Worm (Caenorhabditis elegans) whole organism, L3 larva: Measurements from ENCODE around the gene ZK666.12.

Experiments used
- egl-5 ChIP-seq: fragments of 150-350 bp; optimal IDR thresholded peaks from 2 replicates; lab custom pipeline; 2017; ENCODE audit warnings: missing biosample characterization, missing genetic modification reagents, missing genetic modification characterization, inconsistent platforms
- fos-1 ChIP-seq: fragments of 150-350 bp; optimal IDR thresholded peaks from 2 replicates; lab custom pipeline; 2014; ENCODE audit warnings: missing biosample characterization, missing genetic modification characterization
- nhr-11 ChIP-seq: fragments of 150-350 bp; optimal IDR thresholded peaks from 2 replicates; lab custom pipeline; 2014; ENCODE audit warnings: missing biosample characterization, missing genetic modification characterization
- nhr-23 ChIP-seq: fragments of 150-350 bp; optimal IDR thresholded peaks from 2 replicates; lab custom pipeline; 2014; ENCODE audit warnings: missing biosample characterization, missing genetic modification reagents, missing genetic modification characterization
- nhr-77 ChIP-seq: fragments of 150-350 bp; optimal IDR thresholded peaks from 2 replicates; lab custom pipeline; 2014; ENCODE audit warnings: missing biosample characterization, missing genetic modification characterization
- unc-39 ChIP-seq: sonication (generic microtip); optimal IDR thresholded peaks from 4 replicates; lab custom pipeline; 2017; ENCODE audit warnings: missing biosample characterization, missing genetic modification characterization
- ztf-11 ChIP-seq: fragments of 150-350 bp; optimal IDR thresholded peaks from 2 replicates; lab custom pipeline; 2014; ENCODE audit warnings: missing biosample characterization, missing genetic modification characterization

DNA sequence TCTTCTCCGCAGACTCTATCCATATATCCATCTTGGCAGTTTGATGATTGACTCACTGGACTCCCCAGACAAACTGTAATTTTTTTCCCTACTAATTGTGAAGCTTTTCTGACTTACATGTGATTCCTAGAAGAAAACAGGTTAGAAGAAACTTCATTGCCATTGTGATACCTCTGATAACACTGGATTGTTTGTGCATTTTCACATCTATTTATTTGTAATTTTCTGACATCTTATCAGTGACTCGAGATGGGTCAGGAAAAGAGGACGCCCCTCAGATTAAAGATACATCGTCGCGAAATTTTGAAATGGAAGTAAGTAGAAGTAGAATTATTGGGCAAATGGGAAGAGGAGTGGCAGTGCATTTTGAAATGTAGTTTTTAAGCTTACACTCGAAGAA, 5.7 kb upstream of the ZK666.12 start, which contains the start of gene clec-61:
- TF ChIP-seq nhr-77 (tag; lab: Kevin White, UChicago) (no peak), egl-5 (tag; lab: Kevin White, UChicago) (no peak), ztf-11 (tag; lab: Kevin White, UChicago) (no peak), nhr-11 (no peak), unc-39 (tag; lab: Kevin White, UChicago) (no peak), fos-1 (tag; lab: Kevin White, UChicago) (no peak), nhr-23 (tag; lab: Kevin White, UChicago) (no peak)
